Fruit fly (Drosophila melanogaster) whole organism, adult: ENCODE data around the gene CG43394.

ENCODE experiments used
- CG11617 ChIP-seq: fragments of 200-800 bp; sonication (Bioruptor generic); optimal IDR thresholded peaks from 2 replicates; lab custom pipeline; 2017; ENCODE audit warnings: mild to moderate bottlenecking, missing biosample characterization, missing genetic modification reagents, missing genetic modification characterization
- CG12768 ChIP-seq: fragments of 200-800 bp; sonication (Bioruptor generic); optimal IDR thresholded peaks from 2 replicates; lab custom pipeline; 2017; ENCODE audit warnings: missing biosample characterization, missing genetic modification characterization, mild to moderate bottlenecking, moderate library complexity, missing genetic modification reagents
- CG14711 ChIP-seq: fragments of 200-800 bp; sonication (Bioruptor generic); optimal IDR thresholded peaks from 2 replicates; lab custom pipeline; 2018; ENCODE audit warnings: missing biosample characterization, mild to moderate bottlenecking, missing genetic modification characterization, moderate library complexity
- CG1620 ChIP-seq: fragments of 200-800 bp; sonication (Bioruptor generic); optimal IDR thresholded peaks from 2 replicates; lab custom pipeline; 2016; ENCODE audit warnings: missing biosample characterization, missing genetic modification characterization
- CG33017 ChIP-seq: fragments of 200-800 bp; sonication (Bioruptor generic); optimal IDR thresholded peaks from 2 replicates; lab custom pipeline; 2018; ENCODE audit warnings: missing biosample characterization, mild to moderate bottlenecking, missing genetic modification characterization, moderate library complexity
- CG5204 ChIP-seq: fragments of 200-800 bp; sonication (Bioruptor generic); optimal IDR thresholded peaks from 2 replicates; lab custom pipeline; 2016; ENCODE audit warnings: missing biosample characterization, missing genetic modification characterization
- CG7045 ChIP-seq: fragments of 200-800 bp; sonication (Bioruptor generic); optimal IDR thresholded peaks from 2 replicates; lab custom pipeline; 2017; ENCODE audit warnings: missing biosample characterization, mild to moderate bottlenecking, missing genetic modification characterization
- CG7101 ChIP-seq: fragments of 200-800 bp; sonication (Bioruptor generic); optimal IDR thresholded peaks from 2 replicates; lab custom pipeline; 2018; ENCODE audit warnings: missing biosample characterization, mild to moderate bottlenecking, missing genetic modification characterization, moderate library complexity
- Clk ChIP-seq: fragments of 200-800 bp; sonication (Bioruptor generic); optimal IDR thresholded peaks from 2 replicates; lab custom pipeline; 2017; ENCODE audit warnings: missing biosample characterization, missing genetic modification characterization
- Crg-1 ChIP-seq: fragments of 200-800 bp; sonication (Bioruptor generic); optimal IDR thresholded peaks from 2 replicates; lab custom pipeline; 2016; ENCODE audit warnings: missing biosample characterization, missing genetic modification characterization
- Hr96 ChIP-seq: fragments of 200-800 bp; sonication (Bioruptor generic); optimal IDR thresholded peaks from 2 replicates; lab custom pipeline; 2016; ENCODE audit warnings: missing biosample characterization, missing genetic modification characterization
- Mnt ChIP-seq: fragments of 200-800 bp; sonication (Bioruptor generic); optimal IDR thresholded peaks from 2 replicates; lab custom pipeline; 2016; ENCODE audit warnings: missing biosample characterization, mild to moderate bottlenecking, missing genetic modification characterization
- bab1 ChIP-seq: fragments of 200-800 bp; sonication (Bioruptor generic); optimal IDR thresholded peaks from 3 replicates; lab custom pipeline; 2019; ENCODE audit warnings: missing biosample characterization, mild to moderate bottlenecking, missing genetic modification characterization, moderate library complexity
- cic ChIP-seq: fragments of 200-800 bp; sonication (Bioruptor generic); optimal IDR thresholded peaks from 2 replicates; lab custom pipeline; 2017; ENCODE audit warnings: missing biosample characterization, mild to moderate bottlenecking, missing genetic modification characterization, moderate library complexity
- cnc ChIP-seq, 2 experiments: fragments of >200 bp; optimal IDR thresholded peaks; 2 replicates each; lab custom pipeline; 2017
- kay ChIP-seq: fragments of 200-800 bp; sonication (Bioruptor generic); peaks from one replicate; lab custom pipeline; 2016; ENCODE audit warnings: missing biosample characterization, missing genetic modification characterization, borderline replicate concordance
- ovo ChIP-seq: fragments of 200-800 bp; sonication (Bioruptor generic); optimal IDR thresholded peaks from 2 replicates; lab custom pipeline; 2016; ENCODE audit warnings: missing biosample characterization, missing genetic modification characterization
- pad ChIP-seq: fragments of 200-800 bp; sonication (Bioruptor generic); optimal IDR thresholded peaks from 3 replicates; lab custom pipeline; 2017; ENCODE audit warnings: missing biosample characterization, missing genetic modification characterization, mild to moderate bottlenecking, moderate library complexity, missing genetic modification reagents
- tj ChIP-seq: fragments of 200-800 bp; sonication (Bioruptor generic); optimal IDR thresholded peaks from 3 replicates; lab custom pipeline; 2017; ENCODE audit warnings: missing biosample characterization, mild to moderate bottlenecking, missing genetic modification characterization, moderate library complexity
- toe ChIP-seq: fragments of 200-800 bp; sonication (Bioruptor generic); optimal IDR thresholded peaks from 2 replicates; lab custom pipeline; 2016; ENCODE audit warnings: missing biosample characterization, missing genetic modification characterization

Gene CG43394

DNA sequence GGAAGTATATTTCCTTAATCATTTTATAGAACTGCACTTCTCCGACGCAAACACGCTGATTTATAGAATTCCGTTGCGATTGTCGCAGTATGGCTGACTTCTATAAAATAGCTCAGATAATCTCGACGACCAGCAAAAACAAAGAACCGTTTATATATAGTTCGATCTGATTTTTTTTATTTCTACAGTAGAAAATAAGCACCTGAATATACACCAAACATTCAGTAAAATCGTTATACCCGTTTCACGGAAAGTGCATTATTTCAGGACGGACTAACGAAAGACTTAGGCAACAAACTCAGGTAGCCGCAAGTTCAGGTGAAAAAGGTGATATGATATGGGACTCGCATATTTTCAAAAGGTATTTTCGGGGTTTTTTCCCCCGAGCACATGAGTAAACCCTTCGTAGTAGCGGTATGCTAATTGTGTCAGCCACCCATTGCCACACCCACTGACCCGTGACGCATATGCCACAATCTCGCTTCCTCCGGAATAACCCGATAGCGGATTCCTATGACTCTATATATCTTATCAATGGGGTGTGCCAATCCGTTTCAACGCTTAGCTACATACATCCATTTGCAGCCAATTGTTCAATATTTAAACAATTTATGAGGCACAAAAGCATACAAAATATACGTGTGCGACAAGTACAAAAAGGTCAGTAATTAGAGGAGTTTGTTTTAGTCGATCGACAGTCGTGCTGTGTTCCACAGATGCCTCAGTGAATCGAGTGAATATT, at the start of gene CG43394, which contains the start of gene CG42763:
TSS of gene CG43394 (plus strand) at position 692 of the 742 bp plus-strand sequence.
TSS of gene CG42763 (minus strand) at position 41 of the 742 bp plus-strand sequence.
- TF ChIP-seq cnc (optimal IDR thresholded peaks at IDR 0.05; lab: Kevin White, UChicago) (no peak), kay (GFP tag; lab: Kevin White, UChicago) (peak; percentile 75)

DNA sequence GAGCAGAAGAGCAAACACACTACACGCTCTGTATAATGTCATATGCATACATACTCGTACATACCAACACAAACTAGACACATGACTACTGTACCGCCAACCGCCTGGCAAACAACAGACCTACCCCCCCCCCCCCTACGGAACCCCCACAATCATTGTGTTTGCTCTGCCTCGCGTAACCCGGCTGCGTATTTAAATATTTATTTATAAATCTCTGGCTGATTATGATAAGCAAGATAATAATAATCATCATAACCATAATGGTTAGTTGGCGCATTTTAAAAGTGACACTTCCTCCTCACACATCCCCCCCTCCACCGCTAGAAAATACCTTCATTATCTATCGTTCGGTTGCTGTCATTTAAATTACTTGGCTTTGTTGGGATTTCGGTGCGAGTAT, 48.1 kb upstream of the CG43394 start:
- peak; percentile 96 for TF ChIP-seq cic (GFP tag; lab: Kevin White, UChicago)
- no peak for TF ChIP-seq ovo (GFP tag; lab: Kevin White, UChicago)
- peak; percentile 46 for TF ChIP-seq toe
- TF ChIP-seq CG12768 = peak; percentile 86
- peak; percentile 63 for TF ChIP-seq CG7101 (tag; lab: Kevin White, UChicago)
- no peak for TF ChIP-seq CG5204 (GFP tag; lab: Kevin White, UChicago)
- TF ChIP-seq pad = peak; percentile 61
- TF ChIP-seq Clk (GFP tag; lab: Kevin White, UChicago) = peak; percentile 45
- peak; percentile 46 for TF ChIP-seq Mnt
- peak; percentile 65 for TF ChIP-seq CG11617
- TF ChIP-seq CG7045 (GFP tag; lab: Kevin White, UChicago) = peak; percentile 80
- no peak for TF ChIP-seq kay (GFP tag; lab: Kevin White, UChicago)
- peak; percentile 18 for TF ChIP-seq tj (GFP tag; lab: Kevin White, UChicago)
- TF ChIP-seq CG33017 (tag; lab: Kevin White, UChicago) = peak; percentile 71
- TF ChIP-seq bab1 (GFP tag; lab: Kevin White, UChicago) = no peak
- peak; percentile 7 for TF ChIP-seq Hr96
- TF ChIP-seq cnc (optimal IDR thresholded peaks at IDR 0.05; lab: Kevin White, UChicago) = peak in 1 of 2 experiments; percentile 2
- TF ChIP-seq CG14711 (tag; lab: Kevin White, UChicago) = peak; percentile 48
- TF ChIP-seq Crg-1 = no peak
- peak; percentile 18 for TF ChIP-seq CG1620

dm6 chr2L:8097964-8098945, 47.3 kb upstream of the CG43394 start:
- TF ChIP-seq tj (GFP tag; lab: Kevin White, UChicago) = peak; percentile 33
- TF ChIP-seq pad = no peak
- no peak for TF ChIP-seq toe
- no peak for TF ChIP-seq ovo (GFP tag; lab: Kevin White, UChicago)
- no peak for TF ChIP-seq CG11617
- TF ChIP-seq Mnt = peak; percentile 52
- no peak for TF ChIP-seq CG7045 (GFP tag; lab: Kevin White, UChicago)
- no peak for TF ChIP-seq CG7101 (tag; lab: Kevin White, UChicago)
- TF ChIP-seq kay (GFP tag; lab: Kevin White, UChicago) = peak; percentile 93
- no peak for TF ChIP-seq Crg-1
- no peak for TF ChIP-seq CG14711 (tag; lab: Kevin White, UChicago)
- TF ChIP-seq CG33017 (tag; lab: Kevin White, UChicago) = no peak
- no peak for TF ChIP-seq Clk (GFP tag; lab: Kevin White, UChicago)
- peak; percentile 0 for TF ChIP-seq cic (GFP tag; lab: Kevin White, UChicago)
- no peak for TF ChIP-seq cnc (optimal IDR thresholded peaks at IDR 0.05; lab: Kevin White, UChicago)
- TF ChIP-seq CG1620 = no peak
- no peak for TF ChIP-seq CG12768

DNA sequence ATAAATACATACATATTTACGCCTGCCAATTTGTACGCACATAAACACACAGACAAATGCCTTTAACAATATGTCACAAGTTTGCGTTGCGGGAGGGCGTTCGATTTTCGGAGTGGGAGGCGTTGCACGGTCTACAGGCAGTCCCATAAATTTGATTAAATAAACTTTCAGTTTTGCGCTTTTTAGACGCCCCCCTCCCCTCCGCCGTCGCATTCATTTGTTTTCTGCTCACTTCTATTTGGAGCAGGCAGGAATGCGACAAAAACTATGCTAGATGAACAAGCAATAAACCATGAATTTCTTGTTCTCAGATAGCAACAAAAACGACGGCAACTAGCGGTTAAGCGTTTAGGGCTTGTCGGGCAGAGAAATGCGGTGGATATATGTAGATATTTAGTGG, 46.5 kb upstream of the CG43394 start:
- TF ChIP-seq Hr96 (no peak), CG5204 (GFP tag; lab: Kevin White, UChicago) (peak; percentile 15), cnc (optimal IDR thresholded peaks at IDR 0.05; lab: Kevin White, UChicago) (no peak), CG11617 (no peak)

DNA sequence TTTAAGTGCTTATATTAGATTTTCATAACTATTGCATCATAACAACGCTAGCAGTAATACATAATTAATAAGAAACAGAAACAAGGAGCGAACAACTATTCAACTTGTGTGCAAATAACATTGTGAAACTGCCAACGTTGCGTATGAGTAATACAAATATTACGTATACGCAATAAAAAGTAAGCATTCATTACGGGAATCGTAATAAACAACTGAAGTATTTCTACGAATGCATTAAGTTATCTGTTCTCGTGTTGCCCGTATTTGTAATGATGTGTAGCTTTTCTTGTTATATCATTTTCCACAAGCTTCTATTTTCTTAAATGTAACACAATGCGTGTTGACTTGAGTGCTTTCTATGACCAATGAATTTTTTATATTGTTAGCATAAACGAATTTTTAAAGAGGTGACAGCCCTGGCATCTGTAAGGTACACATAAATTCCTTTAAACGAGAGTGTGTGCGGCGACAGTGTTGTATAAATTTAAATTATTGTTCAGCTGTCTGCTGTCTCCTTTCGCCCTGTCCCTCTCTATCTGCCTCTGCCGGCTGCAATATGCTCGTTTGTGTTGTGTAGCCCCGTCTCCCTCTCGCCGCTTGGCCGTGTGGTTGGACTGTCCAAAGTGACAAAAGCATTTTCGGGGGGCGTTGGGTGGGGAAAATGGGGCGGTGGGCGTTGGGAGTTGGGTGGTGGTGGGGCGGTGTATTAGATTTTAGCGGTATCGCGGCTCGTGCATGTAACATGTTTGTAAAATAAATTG, 45.8 kb upstream of the CG43394 start:
- TF ChIP-seq CG7101 (tag; lab: Kevin White, UChicago) = no peak
- peak in 1 of 2 experiments; percentile 20 for TF ChIP-seq cnc (optimal IDR thresholded peaks at IDR 0.05; lab: Kevin White, UChicago)
- TF ChIP-seq kay (GFP tag; lab: Kevin White, UChicago) = peak; percentile 71
- no peak for TF ChIP-seq CG5204 (GFP tag; lab: Kevin White, UChicago)
- peak; percentile 19 for TF ChIP-seq CG14711 (tag; lab: Kevin White, UChicago)
- peak; percentile 83 for TF ChIP-seq CG12768
- no peak for TF ChIP-seq bab1 (GFP tag; lab: Kevin White, UChicago)
- TF ChIP-seq Hr96 = no peak
